Worm (Caenorhabditis elegans) whole organism, early embryonic: ENCODE data around the gene T23B5.6.

Experiments used
- B0310.2 ChIP-seq: sonication (generic microtip); optimal IDR thresholded peaks from 2 replicates; lab custom pipeline; 2016; ENCODE audit warnings: mild to moderate bottlenecking, missing genetic modification characterization, missing compliant biosample characterization
- F13C5.2 ChIP-seq: sonication (generic microtip); optimal IDR thresholded peaks from 2 replicates; lab custom pipeline; 2017; ENCODE audit warnings: mild to moderate bottlenecking, missing genetic modification characterization, inconsistent platforms, missing compliant biosample characterization
- ets-7 ChIP-seq: sonication (generic microtip); optimal IDR thresholded peaks from 2 replicates; lab custom pipeline; 2016; ENCODE audit warnings: missing genotype, missing genetic modification characterization, missing compliant biosample characterization
- flt-1 ChIP-seq: fragments of 200-800 bp; sonication (Bioruptor generic); IDR thresholded peaks from 2 replicates; pipeline ENCODE4 v1.3.6; 2022; ENCODE audit warnings: missing genetic modification characterization, missing compliant biosample characterization
- hmg-4 ChIP-seq: fragments of 200-800 bp; sonication (Bioruptor generic); optimal IDR thresholded peaks from 2 replicates; lab custom pipeline; 2018; ENCODE audit warnings: mild to moderate bottlenecking, missing genetic modification characterization, missing compliant biosample characterization
- scrt-1 ChIP-seq: fragments of 200-800 bp; sonication (Bioruptor generic); IDR thresholded peaks from 2 replicates; pipeline ENCODE4 v1.3.6; 2022; ENCODE audit warnings: missing genetic modification characterization, missing compliant biosample characterization
- tbx-11 ChIP-seq: fragments of 200-800 bp; sonication (Bioruptor generic); IDR thresholded peaks from 2 replicates; pipeline ENCODE4 v1.3.6; 2022; ENCODE audit warnings: missing genetic modification characterization, missing compliant biosample characterization

DNA sequence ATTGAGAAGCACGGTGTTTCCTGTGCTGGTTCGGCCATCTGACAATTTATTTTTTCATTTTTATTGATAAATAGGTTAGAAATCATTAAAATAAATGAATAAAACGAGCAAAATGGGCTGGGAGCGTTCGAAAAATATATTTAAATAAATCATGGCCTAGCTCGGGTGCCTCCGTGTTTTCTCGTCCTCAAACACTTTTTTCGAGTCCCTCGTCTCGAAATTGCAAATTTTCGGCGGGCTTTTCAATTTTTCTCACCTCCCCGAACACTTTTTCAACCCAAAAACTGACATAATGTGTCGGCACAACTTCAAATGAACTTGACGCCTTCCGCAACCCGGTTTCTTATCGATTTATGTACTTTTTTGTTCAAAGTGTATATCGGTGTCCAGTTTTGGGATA is 7.3 kb upstream of the T23B5.6 start, which contains the start of gene prmt-9:
- TF ChIP-seq flt-1 (GFP tag; lab: Robert Waterston, UW) (no peak), tbx-11 (GFP tag; lab: Robert Waterston, UW) (no peak), hmg-4 (GFP tag; lab: Kevin White, UChicago) (no peak), ets-7 (tag; lab: Kevin White, UChicago) (no peak), scrt-1 (no peak), B0310.2 (no peak), F13C5.2 (tag; lab: Kevin White, UChicago) (no peak)
